1 fruit fly cellular context compared by ENCODE assay signal in genomic region chr3R:21626103-21626897, dm6.
A peak's percentile ranks its signal among the peaks of the same experiment; 100 is the strongest.
TF ChIP-seq lines count a peak whose summit lies in the region.

No protein-coding gene starts in this region.

TF ChIP-seq in whole organism, embryonic, 481 proteins besides CTCF, POLR2A, EP300 and RAD21 (continued from another document):
- TF ChIP-seq E2f1 (GFP tag; IDR thresholded peaks at IDR 0.05; lab: Robert Waterston, UW) (0 out of 2 replicates have a peak, but pooled peaks have one; percentile 6), CG7372 (GFP tag; IDR thresholded peaks at IDR 0.05; lab: Robert Waterston, UW) (no peak), CG10274 (GFP tag; optimal IDR thresholded peaks at IDR 0.05; lab: Kevin White, UChicago) (no peak), CG12769 (tag; optimal IDR thresholded peaks at IDR 0.05; lab: Kevin White, UChicago) (peak; percentile 47), Tbp (GFP tag; optimal IDR thresholded peaks at IDR 0.05; lab: Kevin White, UChicago) (no peak), CG13894 (tag; optimal IDR thresholded peaks at IDR 0.05; lab: Kevin White, UChicago) (peak; percentile 83), gcm (GFP tag; optimal IDR thresholded peaks at IDR 0.05; lab: Kevin White, UChicago) (peak; percentile 80), CG4360 (GFP tag; IDR thresholded peaks at IDR 0.05; lab: Robert Waterston, UW) (peak; percentile 78), Bgb (GFP tag; IDR thresholded peaks at IDR 0.05; lab: Robert Waterston, UW; ENCODE audit: partially characterized antibody) (peak; percentile 14; the same call in 1 of the 2 replicates), yki (optimal IDR thresholded peaks at IDR 0.05; lab: Kevin White, UChicago) (peak; percentile 78), D19A (tag; optimal IDR thresholded peaks at IDR 0.05; lab: Kevin White, UChicago) (peak; percentile 24), CG12219 (GFP tag; optimal IDR thresholded peaks at IDR 0.05; lab: Kevin White, UChicago) (no peak), CG4282 (GFP tag; optimal IDR thresholded peaks at IDR 0.05; lab: Kevin White, UChicago) (no peak), CG8924 (tag; optimal IDR thresholded peaks at IDR 0.05; lab: Kevin White, UChicago) (peak; percentile 24), pfk (GFP tag; optimal IDR thresholded peaks at IDR 0.05; lab: Kevin White, UChicago) (peak; percentile 0), CG1647 (GFP tag; optimal IDR thresholded peaks at IDR 0.05; lab: Kevin White, UChicago) (no peak), CG13287 (GFP tag; IDR thresholded peaks at IDR 0.05; lab: Robert Waterston, UW; ENCODE audit: partially characterized antibody) (peak; percentile 71), Pdp1 (GFP tag; optimal IDR thresholded peaks at IDR 0.05; lab: Kevin White, UChicago) (peak in 1 of 2 experiments; percentile 33), CG8478 (optimal IDR thresholded peaks at IDR 0.05; lab: Kevin White, UChicago) (no peak), CG6791 (GFP tag; IDR thresholded peaks at IDR 0.05; lab: Robert Waterston, UW; ENCODE audit: partially characterized antibody) (peak; percentile 51; the same call in 1 of the 3 replicates), CG16813 (GFP tag; IDR thresholded peaks at IDR 0.05; lab: Robert Waterston, UW; ENCODE audit: partially characterized antibody) (peak; percentile 45; the same call in 1 of the 3 replicates), CG32767 (GFP tag; IDR thresholded peaks at IDR 0.05; lab: Robert Waterston, UW) (peak; percentile 39; the same call in 1 of the 2 replicates), Bteb2 (GFP tag; optimal IDR thresholded peaks at IDR 0.05; lab: Kevin White, UChicago) (no peak), CG12071 (GFP tag; optimal IDR thresholded peaks at IDR 0.05; lab: Kevin White, UChicago) (no peak), Adf1 (GFP tag; IDR thresholded peaks at IDR 0.05; lab: Robert Waterston, UW) (peak; percentile 51; the same call in 1 of the 2 replicates), mirr (GFP tag; optimal IDR thresholded peaks at IDR 0.05; lab: Kevin White, UChicago) (peak; percentile 11), Med (GFP tag; lab: Kevin White, UChicago) (peak; percentile 90), grau (tag; optimal IDR thresholded peaks at IDR 0.05; lab: Kevin White, UChicago) (peak; percentile 28), trem (tag; optimal IDR thresholded peaks at IDR 0.05; lab: Kevin White, UChicago) (peak; percentile 50), gsb-n (tag; optimal IDR thresholded peaks at IDR 0.05; lab: Kevin White, UChicago) (no peak), kah (GFP tag; optimal IDR thresholded peaks at IDR 0.05; lab: Kevin White, UChicago) (peak; percentile 19), Oli (tag; optimal IDR thresholded peaks at IDR 0.05; lab: Kevin White, UChicago) (no peak), cg (GFP tag; optimal IDR thresholded peaks at IDR 0.05; lab: Kevin White, UChicago) (peak; percentile 37), HHEX (GFP tag; optimal IDR thresholded peaks at IDR 0.05; lab: Kevin White, UChicago) (no peak), bigmax (GFP tag; optimal IDR thresholded peaks at IDR 0.05; lab: Kevin White, UChicago) (peak; percentile 1), CG10543 (GFP tag; optimal IDR thresholded peaks at IDR 0.05; lab: Kevin White, UChicago) (peak; percentile 42), zfh1 (GFP tag; IDR thresholded peaks at IDR 0.05; lab: Robert Waterston, UW) (peak; percentile 19; the same call in 1 of the 3 replicates), CG34376 (GFP tag; optimal IDR thresholded peaks at IDR 0.05; lab: Kevin White, UChicago) (peak; percentile 60), pros (GFP tag; optimal IDR thresholded peaks at IDR 0.05; lab: Kevin White, UChicago) (peak; percentile 47), CG2678 (tag; optimal IDR thresholded peaks at IDR 0.05; lab: Kevin White, UChicago) (no peak), NFAT (GFP tag; IDR thresholded peaks at IDR 0.05; lab: Robert Waterston, UW) (no peak), CG1603 (tag; optimal IDR thresholded peaks at IDR 0.05; lab: Kevin White, UChicago) (peak; percentile 26), Ets97D (GFP tag; optimal IDR thresholded peaks at IDR 0.05; lab: Kevin White, UChicago) (peak; percentile 24), CG17829 (tag; optimal IDR thresholded peaks at IDR 0.05; lab: Kevin White, UChicago) (peak; percentile 43), insv (GFP tag; optimal IDR thresholded peaks at IDR 0.05; lab: Kevin White, UChicago) (peak in 1 of 2 experiments; percentile 9), CG14710 (tag; optimal IDR thresholded peaks at IDR 0.05; lab: Kevin White, UChicago) (peak; percentile 15), CG15269 (tag; optimal IDR thresholded peaks at IDR 0.05; lab: Kevin White, UChicago) (peak; percentile 2), nom (GFP tag; optimal IDR thresholded peaks at IDR 0.05; lab: Kevin White, UChicago) (peak; percentile 12), CG12659 (GFP tag; optimal IDR thresholded peaks at IDR 0.05; lab: Kevin White, UChicago) (peak; percentile 21), CG17912 (GFP tag; optimal IDR thresholded peaks at IDR 0.05; lab: Kevin White, UChicago) (peak; percentile 2), stwl (tag; optimal IDR thresholded peaks at IDR 0.05; lab: Kevin White, UChicago) (peak; percentile 89), ci (GFP tag; IDR thresholded peaks at IDR 0.05; lab: Robert Waterston, UW) (peak; percentile 66; the same call in 2 of the 3 replicates), E2f2 (GFP tag; IDR thresholded peaks at IDR 0.05; lab: Robert Waterston, UW) (peak; percentile 36), chinmo (GFP tag; IDR thresholded peaks at IDR 0.05; lab: Robert Waterston, UW; ENCODE audit: partially characterized antibody) (peak; percentile 92; the same call in 3 of the 4 replicates), CG15514 (GFP tag; optimal IDR thresholded peaks at IDR 0.05; lab: Kevin White, UChicago) (peak; percentile 15), tll (GFP tag; optimal IDR thresholded peaks at IDR 0.05; lab: Kevin White, UChicago) (peak in 1 of 2 experiments; percentile 57), Nf-YB (GFP tag; optimal IDR thresholded peaks at IDR 0.05; lab: Kevin White, UChicago) (peak; percentile 18), hbn (GFP tag; IDR thresholded peaks at IDR 0.05; lab: Robert Waterston, UW; ENCODE audit: partially characterized antibody) (peak; percentile 26; the same call in 1 of the 2 replicates), amos (GFP tag; IDR thresholded peaks at IDR 0.05; lab: Robert Waterston, UW; ENCODE audit: partially characterized antibody) (peak; percentile 18; the same call in 1 of the 2 replicates), CG4617 (GFP tag; optimal IDR thresholded peaks at IDR 0.05; lab: Kevin White, UChicago; ENCODE audit: borderline replicate concordance) (peak; percentile 1), CG15601 (tag; optimal IDR thresholded peaks at IDR 0.05; lab: Kevin White, UChicago) (no peak), MTF-1 (GFP tag; optimal IDR thresholded peaks at IDR 0.05; lab: Kevin White, UChicago; ENCODE audit: borderline replicate concordance) (peak; percentile 19), Vsx1 (GFP tag; optimal IDR thresholded peaks at IDR 0.05; lab: Kevin White, UChicago) (peak; percentile 42), CG33557 (GFP tag; optimal IDR thresholded peaks at IDR 0.05; lab: Kevin White, UChicago) (peak; percentile 39), chn (GFP tag; optimal IDR thresholded peaks at IDR 0.05; lab: Kevin White, UChicago) (no peak), CG12104 (GFP tag; optimal IDR thresholded peaks at IDR 0.05; lab: Kevin White, UChicago) (no peak), CG12744 (GFP tag; optimal IDR thresholded peaks at IDR 0.05; lab: Kevin White, UChicago) (peak; percentile 1), sens (GFP tag; lab: Kevin White, UChicago) (peak; percentile 67), Side (GFP tag; optimal IDR thresholded peaks at IDR 0.05; lab: Kevin White, UChicago) (no peak), mam (GFP tag; optimal IDR thresholded peaks at IDR 0.05; lab: Kevin White, UChicago) (peak; percentile 18), CG34224 (GFP tag; IDR thresholded peaks at IDR 0.05; lab: Robert Waterston, UW; ENCODE audit: partially characterized antibody) (peak; percentile 47; the same call in 1 of the 3 replicates), lab (GFP tag; optimal IDR thresholded peaks at IDR 0.05; lab: Kevin White, UChicago) (peak; percentile 37), Dfd (GFP tag; optimal IDR thresholded peaks at IDR 0.05; lab: Kevin White, UChicago) (peak in 1 of 2 experiments; percentile 53)
